Fruit fly (Drosophila melanogaster): ENCODE measurements around the gene Acbp2.

- no peak for TF ChIP-seq h (optimal IDR thresholded peaks at IDR 0.05)
- no peak for TF ChIP-seq Sin3A (optimal IDR thresholded peaks at IDR 0.05)
Measured at dm6 chr3L:7143283-7143682, 11.6 kb downstream of the Acbp2 start.

Data from Kc167 (cell line).